Worm (Caenorhabditis elegans) whole organism, young adult: ENCODE data around the gene C46F2.1.

Experiments
- akir-1 ChIP-seq: fragments of 200-800 bp; sonication (Bioruptor generic); optimal IDR thresholded peaks from 2 replicates; lab custom pipeline; 2018; ENCODE audit warnings: mild to moderate bottlenecking, missing genetic modification characterization, moderate library complexity, missing compliant biosample characterization
- aptf-3 ChIP-seq: fragments of 200-800 bp; sonication (Bioruptor generic); IDR thresholded peaks from 2 replicates; pipeline ENCODE4 v1.3.6; 2022; ENCODE audit warnings: missing genetic modification characterization, missing compliant biosample characterization
- lag-1 ChIP-seq: fragments of 200-800 bp; sonication (Bioruptor generic); IDR thresholded peaks from 2 replicates; pipeline ENCODE4 v1.3.6; 2022; ENCODE audit warnings: missing genetic modification reagents, missing genetic modification characterization, missing compliant biosample characterization
- let-607 ChIP-seq, 2 experiments: fragments of 200-800 bp in 1 of 2; sonication (Bioruptor generic) in 1 of 2; sonication (generic microtip) in 1 of 2; optimal IDR thresholded peaks; 2 replicates each; lab custom pipeline; 2016 to 2018; ENCODE audit warnings: mild to moderate bottlenecking in 2 of 2, missing compliant biosample characterization in 2 of 2, missing genetic modification characterization in 2 of 2, moderate library complexity in 2 of 2, missing genotype in 1 of 2
- pha-4 ChIP-seq: fragments of 150-350 bp; sonication (generic microtip); optimal IDR thresholded peaks from 2 replicates; lab custom pipeline; 2014; ENCODE audit warnings: missing biosample characterization, missing genetic modification reagents, missing genetic modification characterization
- unc-130 ChIP-seq: sonication (generic microtip); optimal IDR thresholded peaks from 2 replicates; lab custom pipeline; 2016; ENCODE audit warnings: missing genetic modification reagents, missing genetic modification characterization, missing compliant biosample characterization
- zfh-2 ChIP-seq: fragments of 200-800 bp; sonication (Bioruptor generic); conservative IDR thresholded peaks from 2 replicates; pipeline ENCODE4 v1.3.6; 2022; ENCODE audit warnings: missing genetic modification reagents, missing genetic modification characterization, missing compliant biosample characterization

- TF ChIP-seq aptf-3 (GFP tag; lab: Robert Waterston, UW) (no peak), zfh-2 (GFP tag; lab: Robert Waterston, UW) (no peak), lag-1 (GFP tag; lab: Robert Waterston, UW) (no peak), pha-4 (tag; lab: Kevin White, UChicago) (no peak), let-607 (tag; optimal IDR thresholded peaks at IDR 0.05; lab: Kevin White, UChicago) (no peak), unc-130 (GFP tag; lab: Kevin White, UChicago) (no peak), akir-1 (GFP tag; lab: Kevin White, UChicago) (no peak)
These were observed 526 bp downstream of the C46F2.1 start for ce11 chrX:8078374-8078773.
